Worm (Caenorhabditis elegans): Measurements from ENCODE around the gene srw-31.

- TF ChIP-seq ztf-25 (GFP tag; IDR thresholded peaks at IDR 0.05) (no peak), sdz-38 (tag; optimal IDR thresholded peaks at IDR 0.05) (no peak), akir-1 (GFP tag; optimal IDR thresholded peaks at IDR 0.05) (no peak), zfh-2 (GFP tag; conservative IDR thresholded peaks at IDR 0.05) (no peak), hlh-12 (tag; optimal IDR thresholded peaks at IDR 0.05) (no peak), egl-44 (GFP tag; IDR thresholded peaks at IDR 0.05) (no peak), ceh-79 (tag; optimal IDR thresholded peaks at IDR 0.05) (no peak)
These were observed 29.9 kb upstream of the srw-31 start, which contains the start of gene srbc-61 for ce11 chrV:17476490-17476889.
